Worm (Caenorhabditis elegans) whole organism, young adult: ENCODE results near the gene dos-2.

Source experiments
- lin-54 ChIP-seq: fragments of 200-800 bp; sonication (Bioruptor generic); optimal IDR thresholded peaks from 2 replicates; lab custom pipeline; 2018; ENCODE audit warnings: mild to moderate bottlenecking, missing genetic modification characterization, missing compliant biosample characterization
- madf-3 ChIP-seq: fragments of 200-800 bp; sonication (Bioruptor generic); IDR thresholded peaks from 2 replicates; pipeline ENCODE4 v1.3.6; 2022; ENCODE audit warnings: missing genetic modification reagents, missing genetic modification characterization, missing compliant biosample characterization
- madf-6 ChIP-seq: fragments of 200-800 bp; sonication (Bioruptor generic); IDR thresholded peaks from 2 replicates; pipeline ENCODE4 v1.3.6; 2022; ENCODE audit warnings: missing genetic modification reagents, missing genetic modification characterization, missing compliant biosample characterization

ce11 chrII:3982313-3982712 is 6.3 kb downstream of the dos-2 start, which contains the start of gene lin-31:
- TF ChIP-seq madf-3 (GFP tag; lab: Robert Waterston, UW) (no peak), madf-6 (GFP tag; lab: Robert Waterston, UW) (no peak), lin-54 (no peak)
